Worm (Caenorhabditis elegans) whole organism, late embryonic: ENCODE data around the gene Y47D3B.4.

Experiments
- K09A11.1 ChIP-seq: sonication (generic microtip); optimal IDR thresholded peaks from 2 replicates; lab custom pipeline; 2017; ENCODE audit warnings: antibody characterized with exemption, mild to moderate bottlenecking, missing genetic modification characterization, missing compliant biosample characterization; ENCODE audit not compliant: insufficient read depth
- ama-1 ChIP-seq: fragments of 150-350 bp; optimal IDR thresholded peaks from 2 replicates; lab custom pipeline; 2014
- fkh-10 ChIP-seq: fragments of 150-350 bp; optimal IDR thresholded peaks from 2 replicates; lab custom pipeline; 2014; ENCODE audit warnings: missing biosample characterization, missing genetic modification reagents, missing genetic modification characterization
- pag-3 ChIP-seq: sonication (generic microtip); optimal IDR thresholded peaks from 2 replicates; lab custom pipeline; 2016; ENCODE audit warnings: missing compliant biosample characterization, missing genetic modification characterization, borderline replicate concordance
- pha-4 ChIP-seq: fragments of 150-350 bp; optimal IDR thresholded peaks from 2 replicates; lab custom pipeline; 2018; ENCODE audit warnings: missing biosample characterization, missing genetic modification reagents, missing genetic modification characterization
- unc-55 ChIP-seq: sonication (generic microtip); optimal IDR thresholded peaks from 2 replicates; lab custom pipeline; 2017; ENCODE audit warnings: missing biosample characterization, missing genetic modification reagents, missing genetic modification characterization

ce11 chrIII:11389384-11389783, 15.8 kb upstream of the Y47D3B.4 start:
- no peak for TF ChIP-seq fkh-10 (GFP tag; lab: Kevin White, UChicago)
- TF ChIP-seq unc-55 (GFP tag; lab: Kevin White, UChicago), result no peak
- TF ChIP-seq pag-3 (tag; lab: Kevin White, UChicago), result no peak
- TF ChIP-seq ama-1 (lab: Kevin White, UChicago), result no peak
- TF ChIP-seq pha-4, result no peak
- TF ChIP-seq K09A11.1, result no peak
